Fruit fly (Drosophila melanogaster) whole organism, embryonic: ENCODE measurements around the gene ebd1.

ENCODE experiments used
- CG10321 ChIP-seq: fragments of 200-800 bp; sonication (Bioruptor generic); IDR thresholded peaks from 2 replicates; pipeline ENCODE4 v1.3.6; 2022; ENCODE audit warnings: missing biosample characterization, missing genetic modification characterization
- CG10462 ChIP-seq: fragments of 200-800 bp; sonication (Bioruptor generic); optimal IDR thresholded peaks from 2 replicates; lab custom pipeline; 2016; ENCODE audit warnings: missing biosample characterization, missing genetic modification characterization
- CG11085 ChIP-seq: fragments of 200-800 bp; sonication (Bioruptor generic); IDR thresholded peaks from 2 replicates; pipeline ENCODE4 v1.3.6; 2022; ENCODE audit warnings: missing biosample characterization, missing genetic modification characterization
- CG11093 ChIP-seq: fragments of 200-800 bp; sonication (Bioruptor generic); IDR thresholded peaks from 3 replicates; pipeline ENCODE4 v1.3.6; 2022; ENCODE audit warnings: missing biosample characterization, missing genetic modification characterization
- CG11456 ChIP-seq: fragments of 200-800 bp; sonication (Bioruptor generic); IDR thresholded peaks from 3 replicates; pipeline ENCODE4 v1.3.6; 2022; ENCODE audit warnings: missing biosample characterization, missing genetic modification characterization
- CG11560 ChIP-seq: fragments of 200-800 bp; sonication (Bioruptor generic); IDR thresholded peaks from 3 replicates; pipeline ENCODE4 v1.3.6; 2022; ENCODE audit warnings: missing biosample characterization, missing genetic modification characterization
- CG11723 ChIP-seq: fragments of 200-800 bp; sonication (Bioruptor generic); optimal IDR thresholded peaks from 2 replicates; lab custom pipeline; 2017; ENCODE audit warnings: missing biosample characterization, mild to moderate bottlenecking, missing genetic modification characterization
- CG12104 ChIP-seq: fragments of 200-800 bp; sonication (Bioruptor generic); optimal IDR thresholded peaks from 3 replicates; lab custom pipeline; 2016; ENCODE audit warnings: missing biosample characterization, missing genetic modification characterization
- CG14014 ChIP-seq: fragments of 200-800 bp; sonication (Bioruptor generic); IDR thresholded peaks from 2 replicates; pipeline ENCODE4 v1.3.6; 2022; ENCODE audit warnings: missing biosample characterization, missing genetic modification characterization
- CG1602 ChIP-seq: fragments of 200-800 bp; sonication (Bioruptor generic); optimal IDR thresholded peaks from 3 replicates; lab custom pipeline; 2016; ENCODE audit warnings: missing biosample characterization, missing genetic modification characterization
- CG1603 ChIP-seq: fragments of 200-800 bp; sonication (Bioruptor generic); optimal IDR thresholded peaks from 2 replicates; lab custom pipeline; 2019; ENCODE audit warnings: missing biosample characterization, mild to moderate bottlenecking, missing genetic modification characterization, moderate library complexity
- CG17328 ChIP-seq: fragments of 200-800 bp; sonication (Bioruptor generic); IDR thresholded peaks from 2 replicates; pipeline ENCODE4 v1.3.6; 2022; ENCODE audit warnings: missing biosample characterization, missing genetic modification characterization
- CG17385 ChIP-seq: fragments of 200-800 bp; sonication (Bioruptor generic); optimal IDR thresholded peaks from 3 replicates; lab custom pipeline; 2018; ENCODE audit warnings: missing biosample characterization, mild to moderate bottlenecking, missing genetic modification characterization
- CG17802 ChIP-seq: fragments of 200-800 bp; sonication (Bioruptor generic); optimal IDR thresholded peaks from 2 replicates; lab custom pipeline; 2018; ENCODE audit warnings: missing biosample characterization, mild to moderate bottlenecking, missing genetic modification characterization, moderate library complexity
- CG30020 ChIP-seq: fragments of 200-800 bp; optimal IDR thresholded peaks from 2 replicates; lab custom pipeline; 2019; ENCODE audit warnings: missing biosample characterization, mild to moderate bottlenecking, missing genetic modification characterization, moderate library complexity
- CG3281 ChIP-seq: fragments of 200-800 bp; sonication (Bioruptor generic); optimal IDR thresholded peaks from 3 replicates; lab custom pipeline; 2017; ENCODE audit warnings: missing biosample characterization, mild to moderate bottlenecking, missing genetic modification characterization
- CG8388 ChIP-seq: fragments of 200-800 bp; sonication (Bioruptor generic); optimal IDR thresholded peaks from 2 replicates; lab custom pipeline; 2019; ENCODE audit warnings: missing biosample characterization, mild to moderate bottlenecking, missing genetic modification characterization, moderate library complexity
- CG9215 ChIP-seq: fragments of 200-800 bp; sonication (Bioruptor generic); IDR thresholded peaks from 2 replicates; pipeline ENCODE4 v1.3.6; 2022; ENCODE audit warnings: missing biosample characterization, missing genetic modification characterization
- CG9609 ChIP-seq: fragments of 200-800 bp; sonication (Bioruptor generic); optimal IDR thresholded peaks from 3 replicates; lab custom pipeline; 2016; ENCODE audit warnings: missing biosample characterization, missing genetic modification characterization
- CG9727 ChIP-seq: fragments of 200-800 bp; sonication (Bioruptor generic); optimal IDR thresholded peaks from 3 replicates; lab custom pipeline; 2017; ENCODE audit warnings: missing biosample characterization, mild to moderate bottlenecking, missing genetic modification characterization
- CHES-1-like ChIP-seq: fragments of 200-800 bp; sonication (Bioruptor generic); optimal IDR thresholded peaks from 2 replicates; lab custom pipeline; 2016; ENCODE audit warnings: missing biosample characterization, missing genetic modification characterization
- Dek ChIP-seq: fragments of 200-800 bp; sonication (Bioruptor generic); optimal IDR thresholded peaks from 3 replicates; lab custom pipeline; 2019; ENCODE audit warnings: missing biosample characterization, mild to moderate bottlenecking, missing genetic modification characterization, moderate library complexity
- Dp ChIP-seq: fragments of 200-800 bp; sonication (Bioruptor generic); optimal IDR thresholded peaks from 2 replicates; lab custom pipeline; 2018; ENCODE audit warnings: missing biosample characterization, mild to moderate bottlenecking, missing genetic modification characterization, moderate library complexity
- Dref ChIP-seq: fragments of 200-800 bp; sonication (Bioruptor generic); IDR thresholded peaks from 2 replicates; pipeline ENCODE4 v1.3.6; 2022; ENCODE audit warnings: missing biosample characterization, missing genetic modification characterization
- E2f2 ChIP-seq: fragments of 200-800 bp; sonication (Bioruptor generic); IDR thresholded peaks from 2 replicates; pipeline ENCODE4 v1.3.6; 2022; ENCODE audit warnings: missing biosample characterization, missing genetic modification characterization
- HLH4C ChIP-seq: fragments of 200-800 bp; sonication (Bioruptor generic); IDR thresholded peaks from 3 replicates; pipeline ENCODE4 v1.3.6; 2022; ENCODE audit warnings: missing biosample characterization, missing genetic modification characterization; ENCODE audit not compliant: partially characterized antibody
- Hand ChIP-seq: fragments of 200-800 bp; sonication (Bioruptor generic); optimal IDR thresholded peaks from 2 replicates; lab custom pipeline; 2017; ENCODE audit warnings: mild to moderate bottlenecking, missing biosample characterization, missing genetic modification reagents, missing genetic modification characterization
- Myb ChIP-seq: fragments of 200-800 bp; sonication (Bioruptor generic); optimal IDR thresholded peaks from 2 replicates; lab custom pipeline; 2016; ENCODE audit warnings: missing biosample characterization, missing genetic modification characterization
- Neu2 ChIP-seq: fragments of 200-800 bp; sonication (Bioruptor generic); optimal IDR thresholded peaks from 3 replicates; lab custom pipeline; 2016; ENCODE audit warnings: missing biosample characterization, missing genetic modification characterization, borderline replicate concordance
- Nf-YB ChIP-seq: fragments of 200-800 bp; sonication (Bioruptor generic); optimal IDR thresholded peaks from 3 replicates; lab custom pipeline; 2019; ENCODE audit warnings: missing biosample characterization, mild to moderate bottlenecking, missing genetic modification characterization, moderate library complexity
- Taf1 ChIP-seq: fragments of 200-800 bp; sonication (Bioruptor generic); IDR thresholded peaks from 2 replicates; pipeline ENCODE4 v1.3.6; 2022; ENCODE audit warnings: missing biosample characterization, missing genetic modification characterization
- Tbp ChIP-seq: fragments of >200 bp; optimal IDR thresholded peaks from 2 replicates; lab custom pipeline; 2018; ENCODE audit warnings: missing biosample characterization, missing genetic modification characterization
- bbx ChIP-seq: fragments of 200-800 bp; sonication (Bioruptor generic); IDR thresholded peaks from 2 replicates; pipeline ENCODE4 v1.3.6; 2022; ENCODE audit warnings: missing biosample characterization, missing genetic modification characterization; ENCODE audit not compliant: partially characterized antibody
- btn ChIP-seq: fragments of 200-800 bp; sonication (Bioruptor generic); optimal IDR thresholded peaks from 2 replicates; lab custom pipeline; 2016; ENCODE audit warnings: missing biosample characterization, missing genetic modification characterization
- chm ChIP-seq: fragments of 200-800 bp; sonication (Bioruptor generic); IDR thresholded peaks from 2 replicates; pipeline ENCODE4 v1.3.6; 2022; ENCODE audit warnings: missing biosample characterization, missing genetic modification characterization
- croc ChIP-seq: fragments of 200-800 bp; sonication (Bioruptor generic); conservative IDR thresholded peaks from 3 replicates; pipeline ENCODE4 v1.3.6; 2022; ENCODE audit warnings: missing biosample characterization, missing genetic modification characterization
- esg ChIP-seq: fragments of 200-800 bp; sonication (Bioruptor generic); conservative IDR thresholded peaks from 2 replicates; pipeline ENCODE4 v1.3.6; 2022; ENCODE audit warnings: missing biosample characterization, missing genetic modification characterization
- gem ChIP-seq: fragments of 200-800 bp; sonication (Bioruptor generic); optimal IDR thresholded peaks from 2 replicates; lab custom pipeline; 2019; ENCODE audit warnings: missing biosample characterization, mild to moderate bottlenecking, missing genetic modification characterization, moderate library complexity
- gsb-n ChIP-seq: fragments of 200-800 bp; sonication (Bioruptor generic); optimal IDR thresholded peaks from 3 replicates; lab custom pipeline; 2018; ENCODE audit warnings: missing biosample characterization, mild to moderate bottlenecking, missing genetic modification characterization
- hth ChIP-seq: fragments of >200 bp; optimal IDR thresholded peaks from 2 replicates; lab custom pipeline; 2017; ENCODE audit warnings: inconsistent platforms
- insv ChIP-seq, 2 experiments: fragments of 200-800 bp; sonication (Bioruptor generic); optimal IDR thresholded peaks; 3 replicates each; lab custom pipeline; 2016 to 2018; ENCODE audit warnings: missing biosample characterization in 2 of 2, missing genetic modification characterization in 2 of 2
- inv ChIP-seq: fragments of 200-800 bp; sonication (Bioruptor generic); IDR thresholded peaks from 2 replicates; pipeline ENCODE4 v1.3.6; 2022; ENCODE audit warnings: missing biosample characterization, missing genetic modification characterization; ENCODE audit not compliant: partially characterized antibody
- klu ChIP-seq: fragments of 200-800 bp; sonication (Bioruptor generic); IDR thresholded peaks from 2 replicates; pipeline ENCODE4 v1.3.6; 2022; ENCODE audit warnings: missing biosample characterization, missing genetic modification characterization
- lov ChIP-seq, 2 experiments: fragments of 200-800 bp in 1 of 2; fragments of >200 bp in 1 of 2; sonication (Bioruptor generic) in 1 of 2; IDR thresholded peaks in 1 of 2; optimal IDR thresholded peaks in 1 of 2; 2 replicates in 1 of 2; 3 replicates in 1 of 2; pipeline versions ENCODE4 v1.3.6 to Lab custom; 2017 to 2022; ENCODE audit warnings: missing biosample characterization in 1 of 2, missing genetic modification characterization in 1 of 2
- rib ChIP-seq: fragments of 200-800 bp; sonication (Bioruptor generic); IDR thresholded peaks from 2 replicates; pipeline ENCODE4 v1.3.6; 2022; ENCODE audit warnings: missing biosample characterization, missing genetic modification characterization
- ssp ChIP-seq: fragments of 200-800 bp; sonication (Bioruptor generic); IDR thresholded peaks from 2 replicates; pipeline ENCODE4 v1.3.6; 2022; ENCODE audit warnings: missing biosample characterization, missing genetic modification characterization
- stwl ChIP-seq: fragments of 200-800 bp; sonication (Bioruptor generic); optimal IDR thresholded peaks from 3 replicates; lab custom pipeline; 2018; ENCODE audit warnings: missing biosample characterization, mild to moderate bottlenecking, missing genetic modification characterization, moderate library complexity
- trh ChIP-seq: fragments of 200-800 bp; sonication (Bioruptor generic); optimal IDR thresholded peaks from 2 replicates; lab custom pipeline; 2016; ENCODE audit warnings: missing biosample characterization, missing genetic modification characterization
- unpg ChIP-seq: fragments of 200-800 bp; sonication (Bioruptor generic); optimal IDR thresholded peaks from 3 replicates; lab custom pipeline; 2018; ENCODE audit warnings: missing biosample characterization, mild to moderate bottlenecking, missing genetic modification characterization, moderate library complexity
- usp ChIP-seq: fragments of >200 bp; optimal IDR thresholded peaks from 2 replicates; lab custom pipeline; 2017; ENCODE audit warnings: missing biosample characterization, missing genetic modification characterization
- z ChIP-seq: fragments of 200-800 bp; sonication (Bioruptor generic); IDR thresholded peaks from 3 replicates; pipeline ENCODE4 v1.3.6; 2022; ENCODE audit warnings: missing biosample characterization, missing genetic modification characterization

The ebd1 gene

DNA sequence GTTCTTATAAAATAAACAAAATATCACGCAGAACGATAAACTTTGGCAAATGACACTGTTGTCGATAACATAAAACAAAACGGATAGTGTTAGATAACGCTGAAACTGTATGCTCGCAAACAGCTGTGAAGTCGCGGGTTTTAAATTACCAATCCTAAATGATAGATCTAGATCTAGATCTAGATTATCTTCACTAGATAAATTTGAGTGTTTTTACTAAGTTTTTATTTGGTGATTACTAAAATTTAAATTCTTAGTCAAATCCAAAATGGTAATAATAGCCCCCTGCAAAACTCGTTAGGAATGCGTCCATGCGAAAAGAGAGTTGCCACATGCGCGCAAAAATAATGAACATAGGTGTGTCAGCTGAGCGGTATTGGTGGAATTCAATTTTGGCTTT is 31.3 kb downstream of the ebd1 start, which contains the start of the genes MED30 and Rev1 (continued):
- TF ChIP-seq usp (no peak), CG1603 (peak; percentile 92), CG1602 (GFP tag; lab: Kevin White, UChicago) (peak; percentile 93), CG11085 (peak; percentile 89), inv (GFP tag; lab: Robert Waterston, UW) (0 out of 2 replicates have a peak, but pooled peaks have one; percentile 15), CG11723 (GFP tag; lab: Kevin White, UChicago) (peak; percentile 88), CG12104 (GFP tag; lab: Kevin White, UChicago) (peak; percentile 85), bbx (GFP tag; lab: Robert Waterston, UW) (peak; percentile 29; the same call in 1 of the 2 replicates), hth (lab: Kevin White, UChicago) (no peak), CG14014 (peak; percentile 94), Nf-YB (GFP tag; lab: Kevin White, UChicago) (peak; percentile 77), lov (optimal IDR thresholded peaks at IDR 0.05; lab: Kevin White, UChicago) (no peak), lov (GFP tag; IDR thresholded peaks at IDR 0.05; lab: Robert Waterston, UW) (peak; percentile 83), CG10462 (GFP tag; lab: Kevin White, UChicago) (peak; percentile 91), ssp (GFP tag; lab: Robert Waterston, UW) (peak; percentile 80), rib (GFP tag; lab: Robert Waterston, UW) (peak; percentile 86), CG9609 (GFP tag; lab: Kevin White, UChicago) (peak; percentile 96), gsb-n (peak; percentile 84), Dp (GFP tag; lab: Kevin White, UChicago) (peak; percentile 80), stwl (peak; percentile 92), CG17328 (GFP tag; lab: Robert Waterston, UW) (peak; percentile 91), CG17385 (GFP tag; lab: Kevin White, UChicago) (peak; percentile 88), CG17802 (tag; lab: Kevin White, UChicago) (peak; percentile 73), Hand (GFP tag; lab: Kevin White, UChicago) (peak; percentile 78), chm (GFP tag; lab: Robert Waterston, UW) (peak; percentile 85), CG11560 (peak; percentile 77), CG10321 (GFP tag; lab: Robert Waterston, UW) (peak; percentile 70), trh (GFP tag; lab: Kevin White, UChicago) (peak; percentile 82), Taf1 (GFP tag; lab: Robert Waterston, UW) (peak; percentile 90), CG30020 (peak; percentile 76), CG9215 (GFP tag; lab: Robert Waterston, UW) (peak; percentile 86), Tbp (no peak), insv (GFP tag; optimal IDR thresholded peaks at IDR 0.05; lab: Kevin White, UChicago) (peak in 1 of 2 experiments; percentile 62), esg (GFP tag; lab: Robert Waterston, UW) (peak; percentile 84), Myb (GFP tag; lab: Kevin White, UChicago) (peak; percentile 88), gem (tag; lab: Kevin White, UChicago) (peak; percentile 96), CG11456 (GFP tag; lab: Robert Waterston, UW) (peak; percentile 86), CG11093 (GFP tag; lab: Robert Waterston, UW) (peak; percentile 79), CHES-1-like (GFP tag; lab: Kevin White, UChicago) (peak; percentile 98), btn (GFP tag; lab: Kevin White, UChicago) (peak; percentile 86), E2f2 (peak; percentile 87), croc (GFP tag; lab: Robert Waterston, UW) (peak; percentile 66), unpg (GFP tag; lab: Kevin White, UChicago) (peak; percentile 94), z (GFP tag; lab: Robert Waterston, UW) (no peak), klu (GFP tag; lab: Robert Waterston, UW) (peak; percentile 79), HLH4C (GFP tag; lab: Robert Waterston, UW) (peak; percentile 57), Neu2 (GFP tag; lab: Kevin White, UChicago) (peak; percentile 71), CG8388 (GFP tag; lab: Kevin White, UChicago) (peak; percentile 86), Dref (GFP tag; lab: Robert Waterston, UW) (peak; percentile 70), CG3281 (GFP tag; lab: Kevin White, UChicago) (peak; percentile 91), CG9727 (GFP tag; lab: Kevin White, UChicago) (peak; percentile 86), Dek (tag; lab: Kevin White, UChicago) (peak; percentile 93)
